Fruit fly (Drosophila melanogaster): ENCODE results near the gene CG13671.

- TF ChIP-seq Myc (optimal IDR thresholded peaks at IDR 0.05), result no peak
- no peak for TF ChIP-seq usp (GFP tag; optimal IDR thresholded peaks at IDR 0.05)
- no peak for TF ChIP-seq h (GFP tag; optimal IDR thresholded peaks at IDR 0.05)
- no peak for TF ChIP-seq pan (optimal IDR thresholded peaks at IDR 0.05)
- no peak for TF ChIP-seq br (GFP tag; optimal IDR thresholded peaks at IDR 0.05)
- no peak for TF ChIP-seq psq (GFP tag; optimal IDR thresholded peaks at IDR 0.05)
These were observed 14.6 kb upstream of the CG13671 start for dm6 chr3L:8285291-8285690.

Measured in whole organism, wandering third instar larva.